Worm (Caenorhabditis elegans) whole organism, L4 larva: ENCODE measurements around the gene M199.134.

ENCODE experiments used
- T26A8.4 ChIP-seq: fragments of 200-800 bp; sonication (Bioruptor generic); IDR thresholded peaks from 2 replicates; pipeline ENCODE4 v1.3.6; 2022; ENCODE audit warnings: missing genetic modification characterization, missing compliant biosample characterization
- ama-1 ChIP-seq: fragments of 150-350 bp; optimal IDR thresholded peaks from 2 replicates; lab custom pipeline; 2014; ENCODE audit warnings: inconsistent platforms, mixed read lengths
- lin-13 ChIP-seq: fragments of 150-350 bp; optimal IDR thresholded peaks from 2 replicates; lab custom pipeline; 2014; ENCODE audit warnings: missing biosample characterization, missing genetic modification reagents, missing genetic modification characterization
- mdl-1 ChIP-seq, 2 experiments: fragments of 150-350 bp in 1 of 2; sonication (generic microtip) in 1 of 2; optimal IDR thresholded peaks; 2 replicates each; lab custom pipeline; 2014 to 2017; ENCODE audit warnings: missing biosample characterization in 2 of 2, missing genetic modification characterization in 2 of 2

ce11 chrIV:15122882-15123281 lies 9.9 kb upstream of the M199.134 start, which contains the start of gene M199.7:
- TF ChIP-seq T26A8.4 (GFP tag; lab: Robert Waterston, UW), result no peak
- TF ChIP-seq ama-1, result no peak
- TF ChIP-seq mdl-1 (tag; optimal IDR thresholded peaks at IDR 0.05; lab: Kevin White, UChicago), result no peak
- TF ChIP-seq lin-13 (GFP tag; lab: Kevin White, UChicago), result no peak
